Worm (Caenorhabditis elegans) whole organism, midembryonic: ENCODE results near the gene vps-50.

Experiments
- T22C8.4 ChIP-seq: fragments of 200-800 bp; sonication (Bioruptor generic); IDR thresholded peaks from 2 replicates; pipeline ENCODE4 v1.3.6; 2022; ENCODE audit warnings: missing genetic modification characterization, missing compliant biosample characterization
- cog-1 ChIP-seq: sonication (generic microtip); optimal IDR thresholded peaks from 2 replicates; lab custom pipeline; 2016; ENCODE audit warnings: missing genetic modification characterization, missing compliant biosample characterization
- flt-1 ChIP-seq: fragments of 200-800 bp; sonication (Bioruptor generic); IDR thresholded peaks from 2 replicates; pipeline ENCODE4 v1.3.6; 2022; ENCODE audit warnings: missing genetic modification characterization, missing compliant biosample characterization
- klf-2 ChIP-seq: fragments of 200-800 bp; sonication (Bioruptor generic); conservative IDR thresholded peaks from 2 replicates; pipeline ENCODE4 v1.3.6; 2022; ENCODE audit warnings: missing genetic modification reagents, missing genetic modification characterization, missing compliant biosample characterization
- med-1 ChIP-seq: sonication (generic microtip); optimal IDR thresholded peaks from 2 replicates; lab custom pipeline; 2017; ENCODE audit warnings: missing genetic modification characterization, mild to moderate bottlenecking, missing compliant biosample characterization, antibody characterized with exemption, missing genetic modification reagents; ENCODE audit not compliant: insufficient read depth
- ref-1 ChIP-seq: fragments of 200-800 bp; sonication (Bioruptor generic); conservative IDR thresholded peaks from 2 replicates; pipeline ENCODE4 v1.3.6; 2022; ENCODE audit warnings: missing genetic modification reagents, missing genetic modification characterization, missing compliant biosample characterization
- tab-1 ChIP-seq: fragments of 200-800 bp; sonication (Bioruptor generic); IDR thresholded peaks from 2 replicates; pipeline ENCODE4 v1.3.6; 2022; ENCODE audit warnings: missing genetic modification characterization, missing compliant biosample characterization
- ztf-23 ChIP-seq: fragments of 200-800 bp; sonication (Bioruptor generic); IDR thresholded peaks from 2 replicates; pipeline ENCODE4 v1.3.6; 2022; ENCODE audit warnings: missing genetic modification reagents, missing genetic modification characterization, missing compliant biosample characterization
- ztf-29 ChIP-seq: fragments of 200-800 bp; sonication (Bioruptor generic); IDR thresholded peaks from 2 replicates; pipeline ENCODE4 v1.3.6; 2022; ENCODE audit warnings: missing genetic modification reagents, missing genetic modification characterization, missing compliant biosample characterization

The vps-50 gene

DNA sequence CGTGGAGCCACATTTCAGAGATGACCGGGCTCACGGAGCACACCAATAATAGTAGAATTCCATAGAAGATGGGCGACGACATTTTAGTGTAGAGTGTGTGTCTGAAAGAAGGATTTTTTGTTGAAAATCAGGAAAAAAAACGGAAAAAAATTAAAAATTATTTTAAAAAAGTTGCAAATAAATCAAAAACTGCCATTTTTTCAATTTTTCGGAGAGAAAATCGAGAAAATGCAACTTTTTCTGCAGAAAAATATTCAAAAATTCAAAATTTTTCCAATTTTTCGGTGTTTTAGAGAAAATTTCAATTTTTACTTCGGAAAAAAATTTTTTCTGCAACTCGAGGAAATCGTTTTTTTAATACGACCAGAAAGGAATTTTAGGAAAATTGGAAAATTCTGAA, 11.1 kb downstream of the vps-50 start, which contains the start of gene C44B9.3:
C44B9.3 (minus strand) TSS at position 101 of the 400 bp plus-strand sequence.
- no peak for TF ChIP-seq tab-1 (GFP tag; lab: Robert Waterston, UW)
- no peak for TF ChIP-seq T22C8.4 (GFP tag; lab: Robert Waterston, UW)
- no peak for TF ChIP-seq ztf-29 (GFP tag; lab: Robert Waterston, UW)
- TF ChIP-seq flt-1 (GFP tag; lab: Robert Waterston, UW), result no peak
- TF ChIP-seq ref-1, result no peak
- TF ChIP-seq cog-1, result no peak

- TF ChIP-seq ref-1, result no peak
- no peak for TF ChIP-seq tab-1 (GFP tag; lab: Robert Waterston, UW)
- no peak for TF ChIP-seq ztf-29 (GFP tag; lab: Robert Waterston, UW)
- TF ChIP-seq ztf-23 (GFP tag; lab: Robert Waterston, UW), result no peak
- no peak for TF ChIP-seq klf-2 (GFP tag; lab: Robert Waterston, UW)
These were observed 12.5 kb downstream of the vps-50 start, which contains the start of gene athp-1 for ce11 chrIII:10881462-10881861. athp-1 (plus strand) TSS chrIII:10881766.

DNA sequence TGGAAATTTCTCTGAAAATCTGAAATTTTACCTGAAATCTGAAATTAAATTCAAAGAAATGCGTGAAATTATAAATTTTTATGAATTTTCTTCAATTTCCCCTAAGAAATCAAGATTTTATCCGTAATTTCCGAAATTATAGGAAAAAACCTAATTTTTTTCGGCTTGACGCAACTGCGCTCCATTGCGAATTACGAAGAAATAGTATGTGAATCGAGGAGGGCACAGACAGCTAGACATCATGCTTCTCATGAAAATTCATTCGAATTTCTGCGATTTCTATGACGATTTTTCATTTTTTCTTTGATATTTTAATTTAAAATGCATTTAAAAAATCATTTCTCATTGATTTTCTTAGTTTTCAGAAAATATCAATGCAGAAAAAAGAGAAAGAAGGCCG, 13.0 kb downstream of the vps-50 start:
- TF ChIP-seq flt-1 (GFP tag; lab: Robert Waterston, UW) (no peak), ztf-23 (GFP tag; lab: Robert Waterston, UW) (no peak), ztf-29 (GFP tag; lab: Robert Waterston, UW) (no peak), cog-1 (no peak), tab-1 (GFP tag; lab: Robert Waterston, UW) (no peak), klf-2 (GFP tag; lab: Robert Waterston, UW) (no peak), ref-1 (no peak), T22C8.4 (GFP tag; lab: Robert Waterston, UW) (no peak), med-1 (GFP tag; lab: Kevin White, UChicago) (no peak)

ce11 chrIII:10888824-10889223, 19.8 kb downstream of the vps-50 start:
- TF ChIP-seq med-1 (GFP tag; lab: Kevin White, UChicago) (no peak), tab-1 (GFP tag; lab: Robert Waterston, UW) (no peak), flt-1 (GFP tag; lab: Robert Waterston, UW) (no peak), T22C8.4 (GFP tag; lab: Robert Waterston, UW) (no peak), ztf-29 (GFP tag; lab: Robert Waterston, UW) (no peak), ref-1 (no peak), cog-1 (no peak), ztf-23 (GFP tag; lab: Robert Waterston, UW) (no peak)

DNA sequence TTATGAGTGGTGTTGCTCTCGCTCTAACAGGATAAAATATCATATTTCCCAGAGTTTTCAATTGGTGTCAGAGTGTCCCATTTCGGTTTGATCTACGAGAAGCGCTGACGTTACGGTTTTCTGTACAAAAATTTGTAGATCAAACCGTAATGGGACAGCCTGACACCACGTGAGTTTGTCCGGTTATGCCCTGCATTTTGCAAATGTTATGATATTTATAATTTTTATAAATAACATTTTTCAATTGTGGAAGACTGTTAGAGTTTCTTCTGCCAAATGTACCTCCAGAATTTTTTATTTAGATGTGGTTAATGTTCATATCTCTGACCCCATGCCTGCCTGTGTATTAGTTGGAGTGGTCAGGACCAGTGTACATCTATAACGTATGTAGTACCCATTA, 25.2 kb downstream of the vps-50 start, which contains the start of gene fbxb-87:
fbxb-87 (plus strand) TSS at position 301 of the 400 bp plus-strand sequence.
- TF ChIP-seq ref-1, result no peak
- TF ChIP-seq ztf-23 (GFP tag; lab: Robert Waterston, UW), result no peak
- TF ChIP-seq tab-1 (GFP tag; lab: Robert Waterston, UW), result no peak
- no peak for TF ChIP-seq flt-1 (GFP tag; lab: Robert Waterston, UW)
- no peak for TF ChIP-seq cog-1
- TF ChIP-seq med-1 (GFP tag; lab: Kevin White, UChicago), result no peak
- TF ChIP-seq klf-2 (GFP tag; lab: Robert Waterston, UW), result no peak
- TF ChIP-seq T22C8.4 (GFP tag; lab: Robert Waterston, UW), result no peak
- TF ChIP-seq ztf-29 (GFP tag; lab: Robert Waterston, UW), result no peak

DNA sequence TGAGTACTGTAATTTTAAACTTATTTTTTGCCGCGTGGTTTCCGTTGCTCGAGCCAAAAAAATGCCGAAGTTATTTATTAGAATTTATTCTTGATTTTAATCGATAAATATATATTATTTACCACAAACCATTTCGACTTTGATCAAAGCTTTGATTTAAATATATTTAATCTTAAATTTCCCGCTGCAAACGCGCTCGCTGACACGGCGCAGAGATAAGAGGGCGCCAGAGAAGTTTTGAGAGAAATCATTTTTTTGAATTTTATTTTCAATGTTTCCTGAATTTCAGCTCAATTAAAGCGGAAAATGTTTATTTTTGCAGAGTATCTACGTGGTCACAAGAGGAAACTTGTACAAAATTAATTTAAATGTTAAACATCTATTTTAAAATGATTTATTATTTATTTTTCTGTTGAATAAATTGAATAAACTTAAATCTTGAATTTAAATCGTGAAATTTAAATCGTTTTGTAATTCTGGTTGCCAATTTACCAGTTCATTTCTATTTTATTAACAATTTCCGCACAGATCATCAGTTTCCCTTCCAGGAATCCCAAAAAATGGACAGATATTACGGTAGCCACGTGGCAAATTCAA, 26.9 kb downstream of the vps-50 start, which contains the start of gene com-1:
com-1 (plus strand) TSS at position 547 of the 597 bp plus-strand sequence.
- TF ChIP-seq ref-1 (no peak), ztf-29 (GFP tag; lab: Robert Waterston, UW) (no peak), tab-1 (GFP tag; lab: Robert Waterston, UW) (no peak), med-1 (GFP tag; lab: Kevin White, UChicago) (no peak), flt-1 (GFP tag; lab: Robert Waterston, UW) (no peak), cog-1 (no peak)

DNA sequence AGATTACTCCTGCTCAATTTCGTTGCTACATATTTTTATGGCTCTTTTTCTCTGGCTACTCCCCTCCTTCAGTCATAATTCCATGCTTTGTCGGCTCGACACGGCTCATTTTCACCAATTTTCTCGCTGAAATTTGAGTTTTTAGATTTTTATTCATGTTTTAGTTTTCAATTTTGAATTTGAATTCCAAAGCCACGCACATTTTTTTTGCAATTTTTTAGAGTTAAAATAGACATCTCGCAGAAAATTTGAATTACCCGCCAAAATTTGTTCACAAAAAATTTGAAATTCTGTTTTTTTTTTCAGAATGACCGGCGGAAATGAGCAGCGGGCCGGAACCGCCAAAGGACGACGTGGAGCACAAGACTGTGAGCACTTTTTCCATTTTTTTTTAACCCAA, 33.3 kb downstream of the vps-50 start, which contains the start of gene unc-119:
unc-119 (plus strand) TSS at position 301 of the 400 bp plus-strand sequence.
- TF ChIP-seq med-1 (GFP tag; lab: Kevin White, UChicago) (no peak), ref-1 (no peak), klf-2 (GFP tag; lab: Robert Waterston, UW) (no peak), ztf-23 (GFP tag; lab: Robert Waterston, UW) (no peak), tab-1 (GFP tag; lab: Robert Waterston, UW) (no peak), cog-1 (no peak)

ce11 chrIII:10903009-10903609, 34.1 kb downstream of the vps-50 start:
- TF ChIP-seq ztf-29 (GFP tag; lab: Robert Waterston, UW) (no peak), cog-1 (no peak), ref-1 (no peak), klf-2 (GFP tag; lab: Robert Waterston, UW) (no peak), ztf-23 (GFP tag; lab: Robert Waterston, UW) (no peak), T22C8.4 (GFP tag; lab: Robert Waterston, UW) (no peak), med-1 (GFP tag; lab: Kevin White, UChicago) (no peak), tab-1 (GFP tag; lab: Robert Waterston, UW) (no peak), flt-1 (GFP tag; lab: Robert Waterston, UW) (no peak)

DNA sequence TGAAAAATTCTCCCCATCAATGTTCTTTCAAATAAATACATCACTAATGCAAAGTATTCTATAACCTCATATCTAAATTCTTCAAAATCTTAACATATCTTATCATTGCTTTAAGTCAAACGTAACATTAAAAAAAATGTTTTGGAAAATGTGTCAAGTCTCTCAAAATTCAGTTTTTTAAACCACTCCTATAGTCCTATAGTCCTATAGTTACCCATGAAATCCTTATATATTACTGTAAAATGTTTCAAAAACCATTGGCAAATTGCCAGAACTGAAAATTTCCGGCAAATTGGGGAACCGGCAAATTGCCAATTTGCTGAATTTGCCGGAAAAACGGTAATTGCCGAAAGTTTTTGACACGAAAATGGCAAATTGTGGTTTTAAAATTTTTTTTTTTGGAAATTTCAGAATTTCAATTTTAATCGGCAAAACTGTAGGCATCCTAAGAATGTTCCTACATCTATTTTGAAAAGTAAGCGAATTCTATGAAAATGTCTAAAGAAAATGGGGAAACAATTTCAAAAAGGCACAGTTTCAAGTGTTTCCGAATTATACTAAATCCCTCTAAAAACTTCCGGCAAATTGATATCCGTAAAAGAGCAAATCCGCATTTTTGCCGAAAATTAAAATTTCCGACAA, 35.4 kb downstream of the vps-50 start:
- TF ChIP-seq klf-2 (GFP tag; lab: Robert Waterston, UW) (no peak), cog-1 (no peak), T22C8.4 (GFP tag; lab: Robert Waterston, UW) (no peak), ztf-23 (GFP tag; lab: Robert Waterston, UW) (no peak), med-1 (GFP tag; lab: Kevin White, UChicago) (no peak), ref-1 (no peak), tab-1 (GFP tag; lab: Robert Waterston, UW) (no peak), flt-1 (GFP tag; lab: Robert Waterston, UW) (no peak), ztf-29 (GFP tag; lab: Robert Waterston, UW) (no peak)
